Fruit fly (Drosophila melanogaster) whole organism, adult: ENCODE data around the gene Hsp22.

Source experiments
- CG12768 ChIP-seq: fragments of 200-800 bp; sonication (Bioruptor generic); optimal IDR thresholded peaks from 2 replicates; lab custom pipeline; 2017; ENCODE audit warnings: missing biosample characterization, missing genetic modification characterization, mild to moderate bottlenecking, moderate library complexity, missing genetic modification reagents
- CG1620 ChIP-seq: fragments of 200-800 bp; sonication (Bioruptor generic); optimal IDR thresholded peaks from 2 replicates; lab custom pipeline; 2016; ENCODE audit warnings: missing biosample characterization, missing genetic modification characterization
- CG7101 ChIP-seq: fragments of 200-800 bp; sonication (Bioruptor generic); optimal IDR thresholded peaks from 2 replicates; lab custom pipeline; 2018; ENCODE audit warnings: missing biosample characterization, mild to moderate bottlenecking, missing genetic modification characterization, moderate library complexity
- Clk ChIP-seq: fragments of 200-800 bp; sonication (Bioruptor generic); optimal IDR thresholded peaks from 2 replicates; lab custom pipeline; 2017; ENCODE audit warnings: missing biosample characterization, missing genetic modification characterization
- Crg-1 ChIP-seq: fragments of 200-800 bp; sonication (Bioruptor generic); optimal IDR thresholded peaks from 2 replicates; lab custom pipeline; 2016; ENCODE audit warnings: missing biosample characterization, missing genetic modification characterization
- Mnt ChIP-seq: fragments of 200-800 bp; sonication (Bioruptor generic); optimal IDR thresholded peaks from 2 replicates; lab custom pipeline; 2016; ENCODE audit warnings: missing biosample characterization, mild to moderate bottlenecking, missing genetic modification characterization
- cic ChIP-seq: fragments of 200-800 bp; sonication (Bioruptor generic); optimal IDR thresholded peaks from 2 replicates; lab custom pipeline; 2017; ENCODE audit warnings: missing biosample characterization, mild to moderate bottlenecking, missing genetic modification characterization, moderate library complexity
- cnc ChIP-seq, 2 experiments: fragments of >200 bp; optimal IDR thresholded peaks; 2 replicates each; lab custom pipeline; 2017
- kay ChIP-seq: fragments of 200-800 bp; sonication (Bioruptor generic); peaks from one replicate; lab custom pipeline; 2016; ENCODE audit warnings: missing biosample characterization, missing genetic modification characterization, borderline replicate concordance
- pad ChIP-seq: fragments of 200-800 bp; sonication (Bioruptor generic); optimal IDR thresholded peaks from 3 replicates; lab custom pipeline; 2017; ENCODE audit warnings: missing biosample characterization, missing genetic modification characterization, mild to moderate bottlenecking, moderate library complexity, missing genetic modification reagents

- TF ChIP-seq CG12768 = no peak
- no peak for TF ChIP-seq pad (GFP tag; lab: Kevin White, UChicago)
- TF ChIP-seq cic (GFP tag; lab: Kevin White, UChicago) = no peak
- TF ChIP-seq Crg-1 (GFP tag; lab: Kevin White, UChicago) = no peak
- TF ChIP-seq CG1620 = no peak
- no peak for TF ChIP-seq CG7101
- TF ChIP-seq Mnt = no peak
- TF ChIP-seq cnc (optimal IDR thresholded peaks at IDR 0.05; lab: Kevin White, UChicago) = no peak
- TF ChIP-seq Clk (GFP tag; lab: Kevin White, UChicago) = no peak
- no peak for TF ChIP-seq kay (GFP tag; lab: Kevin White, UChicago)
These were observed 27.6 kb upstream of the Hsp22 start for dm6 chr3L:9345157-9345556.
